Fruit fly (Drosophila melanogaster) whole organism, embryonic: ENCODE results near the gene CG6409.

Experiments used
- ATbp ChIP-seq: fragments of 200-800 bp; sonication (Bioruptor generic); optimal IDR thresholded peaks from 2 replicates; lab custom pipeline; 2017; ENCODE audit warnings: missing biosample characterization, mild to moderate bottlenecking, missing genetic modification characterization, missing genetic modification reagents
- CG10979 ChIP-seq: fragments of 200-800 bp; sonication (Bioruptor generic); optimal IDR thresholded peaks from 2 replicates; lab custom pipeline; 2018; ENCODE audit warnings: missing biosample characterization, mild to moderate bottlenecking, missing genetic modification characterization, moderate library complexity
- CG13894 ChIP-seq: fragments of 200-800 bp; sonication (Bioruptor generic); optimal IDR thresholded peaks from 3 replicates; lab custom pipeline; 2018; ENCODE audit warnings: missing biosample characterization, mild to moderate bottlenecking, missing genetic modification characterization, moderate library complexity
- CG17912 ChIP-seq: fragments of 200-800 bp; sonication (Bioruptor generic); optimal IDR thresholded peaks from 2 replicates; lab custom pipeline; 2018; ENCODE audit warnings: missing biosample characterization, mild to moderate bottlenecking, missing genetic modification characterization
- CG2199 ChIP-seq: fragments of 200-800 bp; sonication (Bioruptor generic); IDR thresholded peaks from 3 replicates; pipeline ENCODE4 v1.3.6; 2022; ENCODE audit warnings: missing biosample characterization, missing genetic modification characterization
- CG34422 ChIP-seq: fragments of 200-800 bp; sonication (Bioruptor generic); IDR thresholded peaks from 3 replicates; pipeline ENCODE4 v1.3.6; 2022; ENCODE audit warnings: missing biosample characterization, missing genetic modification characterization
- CG9437 ChIP-seq: fragments of 200-800 bp; sonication (Bioruptor generic); optimal IDR thresholded peaks from 2 replicates; lab custom pipeline; 2018; ENCODE audit warnings: missing biosample characterization, mild to moderate bottlenecking, missing genetic modification characterization
- CkIIα-i1 ChIP-seq: fragments of 200-800 bp; sonication (Bioruptor generic); IDR thresholded peaks from 2 replicates; pipeline ENCODE4 v1.3.6; 2022; ENCODE audit warnings: missing biosample characterization, missing genetic modification characterization
- Dbx ChIP-seq: fragments of 200-800 bp; sonication (Bioruptor generic); IDR thresholded peaks from 3 replicates; pipeline ENCODE4 v1.3.6; 2022; ENCODE audit warnings: missing biosample characterization, missing genetic modification characterization
- Deaf1 ChIP-seq: fragments of 200-800 bp; optimal IDR thresholded peaks from 3 replicates; lab custom pipeline; 2019; ENCODE audit warnings: missing biosample characterization, mild to moderate bottlenecking, missing genetic modification characterization, moderate library complexity
- Dek ChIP-seq: fragments of 200-800 bp; sonication (Bioruptor generic); optimal IDR thresholded peaks from 3 replicates; lab custom pipeline; 2019; ENCODE audit warnings: missing biosample characterization, mild to moderate bottlenecking, missing genetic modification characterization, moderate library complexity
- Dll ChIP-seq: fragments of 200-800 bp; sonication (Bioruptor generic); IDR thresholded peaks from 4 replicates; pipeline ENCODE4 v1.3.6; 2022; ENCODE audit warnings: missing biosample characterization, missing genetic modification characterization; ENCODE audit not compliant: partially characterized antibody
- Doc3 ChIP-seq: fragments of 200-800 bp; sonication (Bioruptor generic); IDR thresholded peaks from 3 replicates; pipeline ENCODE4 v1.3.6; 2022; ENCODE audit warnings: missing biosample characterization, missing genetic modification characterization; ENCODE audit not compliant: partially characterized antibody
- Hey ChIP-seq: fragments of 200-800 bp; sonication (Bioruptor generic); optimal IDR thresholded peaks from 3 replicates; lab custom pipeline; 2018; ENCODE audit warnings: missing biosample characterization, mild to moderate bottlenecking, missing genetic modification characterization
- HmgD ChIP-seq: fragments of 200-800 bp; sonication (Bioruptor generic); optimal IDR thresholded peaks from 3 replicates; lab custom pipeline; 2016; ENCODE audit warnings: missing biosample characterization, missing genetic modification characterization
- Hmx ChIP-seq: fragments of 200-800 bp; sonication (Bioruptor generic); optimal IDR thresholded peaks from 2 replicates; lab custom pipeline; 2016; ENCODE audit warnings: missing biosample characterization, missing genetic modification characterization
- Hr3 ChIP-seq: fragments of 200-800 bp; sonication (Bioruptor generic); optimal IDR thresholded peaks from 3 replicates; lab custom pipeline; 2016; ENCODE audit warnings: missing biosample characterization, missing genetic modification characterization
- MESR4 ChIP-seq: fragments of 200-800 bp; sonication (Bioruptor generic); optimal IDR thresholded peaks from 2 replicates; lab custom pipeline; 2018; ENCODE audit warnings: missing biosample characterization, mild to moderate bottlenecking, missing genetic modification characterization, moderate library complexity
- Nf-YA ChIP-seq: fragments of 200-800 bp; sonication (Bioruptor generic); IDR thresholded peaks from 2 replicates; pipeline ENCODE4 v1.3.6; 2022; ENCODE audit warnings: missing biosample characterization, missing genetic modification characterization
- abd-A ChIP-seq: fragments of 200-800 bp; sonication (Bioruptor generic); optimal IDR thresholded peaks from 3 replicates; lab custom pipeline; 2019; ENCODE audit warnings: missing biosample characterization, mild to moderate bottlenecking, missing genetic modification characterization, moderate library complexity
- al ChIP-seq: fragments of 200-800 bp; sonication (Bioruptor generic); IDR thresholded peaks from 2 replicates; pipeline ENCODE4 v1.3.6; 2022; ENCODE audit warnings: missing biosample characterization, missing genetic modification characterization
- aop ChIP-seq: fragments of 200-800 bp; sonication (Bioruptor generic); IDR thresholded peaks from 2 replicates; pipeline ENCODE4 v1.3.6; 2022; ENCODE audit warnings: missing biosample characterization, missing genetic modification characterization
- croc ChIP-seq: fragments of 200-800 bp; sonication (Bioruptor generic); conservative IDR thresholded peaks from 3 replicates; pipeline ENCODE4 v1.3.6; 2022; ENCODE audit warnings: missing biosample characterization, missing genetic modification characterization
- crol ChIP-seq: fragments of 200-800 bp; sonication (Bioruptor generic); IDR thresholded peaks from 2 replicates; pipeline ENCODE4 v1.3.6; 2022; ENCODE audit warnings: missing biosample characterization, missing genetic modification characterization
- cwo ChIP-seq: fragments of 200-800 bp; sonication (Bioruptor generic); optimal IDR thresholded peaks from 3 replicates; lab custom pipeline; 2017; ENCODE audit warnings: missing biosample characterization, missing genetic modification characterization, mild to moderate bottlenecking, moderate library complexity, missing genetic modification reagents
- ewg ChIP-seq: fragments of 200-800 bp; sonication (Bioruptor generic); optimal IDR thresholded peaks from 3 replicates; lab custom pipeline; 2017; ENCODE audit warnings: mild to moderate bottlenecking, missing biosample characterization, missing genetic modification reagents, missing genetic modification characterization
- gsb-n ChIP-seq: fragments of 200-800 bp; sonication (Bioruptor generic); optimal IDR thresholded peaks from 3 replicates; lab custom pipeline; 2018; ENCODE audit warnings: missing biosample characterization, mild to moderate bottlenecking, missing genetic modification characterization
- mirr ChIP-seq: fragments of 200-800 bp; sonication (Bioruptor generic); optimal IDR thresholded peaks from 3 replicates; lab custom pipeline; 2018; ENCODE audit warnings: missing biosample characterization, mild to moderate bottlenecking, missing genetic modification characterization
- mld ChIP-seq: fragments of 200-800 bp; sonication (Bioruptor generic); IDR thresholded peaks from 3 replicates; pipeline ENCODE4 v1.3.6; 2022; ENCODE audit warnings: missing biosample characterization, missing genetic modification characterization; ENCODE audit not compliant: partially characterized antibody
- nerfin-1 ChIP-seq: fragments of 200-800 bp; sonication (Bioruptor generic); optimal IDR thresholded peaks from 3 replicates; lab custom pipeline; 2019; ENCODE audit warnings: missing biosample characterization, mild to moderate bottlenecking, missing genetic modification characterization, moderate library complexity
- oc ChIP-seq: fragments of 200-800 bp; sonication (Bioruptor generic); optimal IDR thresholded peaks from 2 replicates; lab custom pipeline; 2018; ENCODE audit warnings: missing biosample characterization, mild to moderate bottlenecking, missing genetic modification characterization, moderate library complexity
- pros ChIP-seq: fragments of 200-800 bp; sonication (Bioruptor generic); optimal IDR thresholded peaks from 3 replicates; lab custom pipeline; 2019; ENCODE audit warnings: missing biosample characterization, mild to moderate bottlenecking, missing genetic modification characterization, moderate library complexity
- pum ChIP-seq: fragments of 200-800 bp; sonication (Bioruptor generic); optimal IDR thresholded peaks from 2 replicates; lab custom pipeline; 2016; ENCODE audit warnings: missing biosample characterization, missing genetic modification characterization
- sens ChIP-seq: fragments of 200-800 bp; sonication (Bioruptor generic); peaks from one replicate; lab custom pipeline; 2016; ENCODE audit warnings: missing biosample characterization, missing genetic modification characterization
- vvl ChIP-seq: fragments of 200-800 bp; sonication (Bioruptor generic); IDR thresholded peaks from 2 replicates; pipeline ENCODE4 v1.3.6; 2022; ENCODE audit warnings: missing biosample characterization, missing genetic modification characterization
- zen ChIP-seq: fragments of 200-800 bp; sonication (Bioruptor generic); optimal IDR thresholded peaks from 3 replicates; lab custom pipeline; 2018; ENCODE audit warnings: missing biosample characterization, mild to moderate bottlenecking, missing genetic modification characterization, moderate library complexity

The CG6409 gene

DNA sequence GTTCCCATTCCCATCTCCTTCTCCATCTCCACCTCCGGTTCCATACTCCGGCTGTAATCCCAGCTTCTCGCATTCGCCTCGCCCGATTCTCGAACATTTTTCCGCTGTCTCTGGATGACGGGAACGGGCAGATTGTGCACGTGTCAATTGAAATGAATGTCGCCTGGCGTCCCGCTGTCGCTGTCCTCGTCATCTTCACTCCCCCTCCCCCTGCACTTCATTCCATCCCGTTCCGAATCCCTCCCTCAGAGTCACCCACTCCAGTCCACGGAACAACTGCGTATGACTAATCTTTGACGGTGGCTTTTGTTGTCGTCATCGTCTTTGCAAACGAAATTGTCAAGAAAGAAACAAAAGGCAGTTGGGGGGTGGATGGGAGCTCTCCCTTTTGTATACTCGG, 40.3 kb downstream of the CG6409 start (continued):
- TF ChIP-seq ATbp (GFP tag; lab: Kevin White, UChicago) (no peak), crol (GFP tag; lab: Robert Waterston, UW) (peak; percentile 71), CG17912 (GFP tag; lab: Kevin White, UChicago) (no peak), Hmx (no peak), CG34422 (GFP tag; lab: Robert Waterston, UW) (no peak), pum (GFP tag; lab: Kevin White, UChicago) (no peak), Deaf1 (no peak), Doc3 (GFP tag; lab: Robert Waterston, UW) (no peak), al (GFP tag; lab: Robert Waterston, UW) (no peak), Hey (tag; lab: Kevin White, UChicago) (peak; percentile 95), mirr (GFP tag; lab: Kevin White, UChicago) (peak; percentile 17), Hr3 (GFP tag; lab: Kevin White, UChicago) (no peak), ewg (GFP tag; lab: Kevin White, UChicago) (no peak), vvl (GFP tag; lab: Robert Waterston, UW) (0 out of 2 replicates have a peak, but pooled peaks have one; percentile 12), Dek (tag; lab: Kevin White, UChicago) (no peak), CG13894 (tag; lab: Kevin White, UChicago) (peak; percentile 21), Dll (no peak), aop (GFP tag; lab: Robert Waterston, UW) (no peak), MESR4 (GFP tag; lab: Kevin White, UChicago) (no peak), HmgD (GFP tag; lab: Kevin White, UChicago) (no peak), abd-A (tag; lab: Kevin White, UChicago) (peak; percentile 76), CG9437 (GFP tag; lab: Kevin White, UChicago) (no peak), CG2199 (GFP tag; lab: Robert Waterston, UW) (0 out of 3 replicates have a peak, but pooled peaks have one; percentile 53), pros (GFP tag; lab: Kevin White, UChicago) (peak; percentile 78), CG10979 (no peak), Nf-YA (no peak)
- TF ChIP-seq, all 482 proteins: peak for 14

DNA sequence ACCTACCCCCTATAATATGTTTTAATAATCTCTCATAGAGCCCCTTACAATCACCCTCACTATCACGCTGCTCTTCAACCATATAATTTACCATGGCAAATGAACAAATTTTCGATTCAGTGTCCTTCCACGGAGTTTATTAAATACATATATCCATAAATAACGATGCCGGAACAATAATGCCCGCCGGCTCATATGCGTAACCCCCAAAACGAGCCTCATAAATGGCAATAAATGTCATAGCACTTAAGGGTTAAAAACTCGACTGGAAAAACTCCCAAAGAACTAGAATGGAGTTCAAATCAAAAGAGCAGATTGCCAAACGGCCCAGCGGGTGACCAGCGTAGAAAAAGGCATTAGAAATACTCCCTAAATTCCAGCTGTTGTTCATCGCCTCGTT, 41.3 kb downstream of the CG6409 start:
- TF ChIP-seq Dbx (GFP tag; lab: Robert Waterston, UW) (no peak), gsb-n (tag; lab: Kevin White, UChicago) (peak; percentile 86), mld (GFP tag; lab: Robert Waterston, UW) (0 out of 3 replicates have a peak, but pooled peaks have one; percentile 10), zen (no peak), CkIIα-i1 (no peak), nerfin-1 (tag; lab: Kevin White, UChicago) (peak; percentile 48), croc (GFP tag; lab: Robert Waterston, UW) (no peak), sens (GFP tag; lab: Kevin White, UChicago) (peak; percentile 59), cwo (GFP tag; lab: Kevin White, UChicago) (no peak), pros (GFP tag; lab: Kevin White, UChicago) (peak; percentile 84), oc (peak; percentile 30)
